Fruit fly (Drosophila melanogaster) whole organism, embryonic: ENCODE data around the gene Prp3.

ENCODE experiments used
- Awh ChIP-seq: fragments of 200-800 bp; sonication (Bioruptor generic); IDR thresholded peaks from 2 replicates; pipeline ENCODE4, ENCODE4 v1.3.6; 2022; ENCODE audit warnings: missing biosample characterization, missing genetic modification characterization
- Blimp-1 ChIP-seq: fragments of 200-800 bp; sonication (Bioruptor generic); optimal IDR thresholded peaks from 3 replicates; lab custom pipeline; 2018; ENCODE audit warnings: missing biosample characterization, missing genetic modification characterization, mild to moderate bottlenecking, moderate library complexity, missing genetic modification reagents
- CG10321 ChIP-seq: fragments of 200-800 bp; sonication (Bioruptor generic); IDR thresholded peaks from 2 replicates; pipeline ENCODE4 v1.3.6; 2022; ENCODE audit warnings: missing biosample characterization, missing genetic modification characterization
- CG12155 ChIP-seq: fragments of 200-800 bp; sonication (Bioruptor generic); optimal IDR thresholded peaks from 3 replicates; lab custom pipeline; 2016; ENCODE audit warnings: missing biosample characterization, missing genetic modification characterization
- CG13894 ChIP-seq: fragments of 200-800 bp; sonication (Bioruptor generic); optimal IDR thresholded peaks from 3 replicates; lab custom pipeline; 2018; ENCODE audit warnings: missing biosample characterization, mild to moderate bottlenecking, missing genetic modification characterization, moderate library complexity
- CG15269 ChIP-seq: fragments of 200-800 bp; sonication (Bioruptor generic); optimal IDR thresholded peaks from 2 replicates; lab custom pipeline; 2018; ENCODE audit warnings: missing biosample characterization, mild to moderate bottlenecking, missing genetic modification characterization, moderate library complexity
- CG15696 ChIP-seq: fragments of 200-800 bp; sonication (Bioruptor generic); optimal IDR thresholded peaks from 2 replicates; lab custom pipeline; 2019; ENCODE audit warnings: missing biosample characterization, mild to moderate bottlenecking, missing genetic modification characterization, moderate library complexity
- CG17385 ChIP-seq: fragments of 200-800 bp; sonication (Bioruptor generic); optimal IDR thresholded peaks from 3 replicates; lab custom pipeline; 2018; ENCODE audit warnings: missing biosample characterization, mild to moderate bottlenecking, missing genetic modification characterization
- CG18262 ChIP-seq: fragments of 200-800 bp; optimal IDR thresholded peaks from 3 replicates; lab custom pipeline; 2019; ENCODE audit warnings: missing biosample characterization, mild to moderate bottlenecking, missing genetic modification characterization, moderate library complexity
- CG3163 ChIP-seq: fragments of 200-800 bp; sonication (Bioruptor generic); optimal IDR thresholded peaks from 3 replicates; lab custom pipeline; 2016; ENCODE audit warnings: missing biosample characterization, missing genetic modification characterization
- CG4360 ChIP-seq: fragments of 200-800 bp; sonication (Bioruptor generic); IDR thresholded peaks from 2 replicates; pipeline ENCODE4 v1.3.6; 2022; ENCODE audit warnings: missing biosample characterization, missing genetic modification characterization
- CG9437 ChIP-seq: fragments of 200-800 bp; sonication (Bioruptor generic); optimal IDR thresholded peaks from 2 replicates; lab custom pipeline; 2018; ENCODE audit warnings: missing biosample characterization, mild to moderate bottlenecking, missing genetic modification characterization
- CG9797 ChIP-seq: fragments of 200-800 bp; sonication (Bioruptor generic); optimal IDR thresholded peaks from 3 replicates; lab custom pipeline; 2018; ENCODE audit warnings: missing biosample characterization, mild to moderate bottlenecking, missing genetic modification characterization
- Dek ChIP-seq: fragments of 200-800 bp; sonication (Bioruptor generic); optimal IDR thresholded peaks from 3 replicates; lab custom pipeline; 2019; ENCODE audit warnings: missing biosample characterization, mild to moderate bottlenecking, missing genetic modification characterization, moderate library complexity
- Elba2 ChIP-seq: fragments of 200-800 bp; sonication (Bioruptor generic); optimal IDR thresholded peaks from 3 replicates; lab custom pipeline; 2016; ENCODE audit warnings: missing biosample characterization, missing genetic modification characterization
- H15 ChIP-seq: fragments of 200-800 bp; sonication (Bioruptor generic); IDR thresholded peaks from 3 replicates; pipeline ENCODE4 v1.3.6; 2022; ENCODE audit warnings: missing biosample characterization, missing genetic modification characterization
- HHEX ChIP-seq: fragments of 200-800 bp; sonication (Bioruptor generic); optimal IDR thresholded peaks from 3 replicates; lab custom pipeline; 2017; ENCODE audit warnings: missing biosample characterization, mild to moderate bottlenecking, missing genetic modification characterization, missing genetic modification reagents
- HLHmδ ChIP-seq: fragments of 200-800 bp; sonication (Bioruptor generic); optimal IDR thresholded peaks from 2 replicates; lab custom pipeline; 2018; ENCODE audit warnings: missing biosample characterization, mild to moderate bottlenecking, missing genetic modification characterization, moderate library complexity
- Hr78 ChIP-seq, 2 experiments: fragments of 200-800 bp in 1 of 2; fragments of >200 bp in 1 of 2; sonication (Bioruptor generic) in 1 of 2; optimal IDR thresholded peaks; 2 replicates each; lab custom pipeline; 2017 to 2019; ENCODE audit warnings: missing biosample characterization in 2 of 2, missing genetic modification characterization in 2 of 2, mild to moderate bottlenecking in 1 of 2, moderate library complexity in 1 of 2
- Jarid2 ChIP-seq: fragments of 200-800 bp; sonication (Bioruptor generic); optimal IDR thresholded peaks from 3 replicates; lab custom pipeline; 2017; ENCODE audit warnings: mild to moderate bottlenecking, missing biosample characterization, missing genetic modification reagents, missing genetic modification characterization
- Kr ChIP-seq: fragments of 200-800 bp; sonication (Bioruptor generic); optimal IDR thresholded peaks from 2 replicates; lab custom pipeline; 2017; ENCODE audit warnings: missing biosample characterization, mild to moderate bottlenecking, missing genetic modification characterization
- Myb ChIP-seq: fragments of 200-800 bp; sonication (Bioruptor generic); optimal IDR thresholded peaks from 2 replicates; lab custom pipeline; 2016; ENCODE audit warnings: missing biosample characterization, missing genetic modification characterization
- Sox100B ChIP-seq: fragments of 200-800 bp; sonication (Bioruptor generic); optimal IDR thresholded peaks from 3 replicates; lab custom pipeline; 2018; ENCODE audit warnings: missing biosample characterization, mild to moderate bottlenecking, missing genetic modification characterization
- Trl ChIP-seq, 3 experiments: fragments of >200 bp in 2 of 3; fragments of 200-800 bp in 1 of 3; sonication (Bioruptor generic) in 1 of 3; optimal IDR thresholded peaks; 2 replicates in 1 of 3; 3 replicates in 2 of 3; lab custom pipeline; 2016 to 2017; ENCODE audit warnings: missing biosample characterization in 1 of 3, missing genetic modification characterization in 1 of 3
- chinmo ChIP-seq: fragments of 200-800 bp; sonication (Bioruptor generic); IDR thresholded peaks from 4 replicates; pipeline ENCODE4 v1.3.6; 2022; ENCODE audit warnings: missing biosample characterization, missing genetic modification characterization; ENCODE audit not compliant: partially characterized antibody
- chm ChIP-seq: fragments of 200-800 bp; sonication (Bioruptor generic); IDR thresholded peaks from 2 replicates; pipeline ENCODE4 v1.3.6; 2022; ENCODE audit warnings: missing biosample characterization, missing genetic modification characterization
- dmrt11E ChIP-seq: fragments of 200-800 bp; sonication (Bioruptor generic); optimal IDR thresholded peaks from 3 replicates; lab custom pipeline; 2018; ENCODE audit warnings: missing biosample characterization, mild to moderate bottlenecking, missing genetic modification characterization, moderate library complexity
- exex ChIP-seq: fragments of 200-800 bp; sonication (Bioruptor generic); optimal IDR thresholded peaks from 4 replicates; lab custom pipeline; 2018; ENCODE audit warnings: missing biosample characterization, mild to moderate bottlenecking, missing genetic modification characterization, moderate library complexity
- fru ChIP-seq: fragments of >200 bp; optimal IDR thresholded peaks from 2 replicates; lab custom pipeline; 2017
- fu2 ChIP-seq: fragments of 200-800 bp; sonication (Bioruptor generic); optimal IDR thresholded peaks from 2 replicates; lab custom pipeline; 2016; ENCODE audit warnings: missing biosample characterization, missing genetic modification characterization
- grn ChIP-seq: fragments of 200-800 bp; sonication (Bioruptor generic); optimal IDR thresholded peaks from 3 replicates; lab custom pipeline; 2017; ENCODE audit warnings: missing biosample characterization, missing genetic modification characterization
- ham ChIP-seq: fragments of 200-800 bp; sonication (Bioruptor generic); IDR thresholded peaks from 2 replicates; pipeline ENCODE4 v1.3.6; 2022; ENCODE audit warnings: missing biosample characterization, missing genetic modification characterization
- kay ChIP-seq: fragments of 200-800 bp; sonication (Bioruptor generic); optimal IDR thresholded peaks from 2 replicates; lab custom pipeline; 2016; ENCODE audit warnings: missing biosample characterization, missing genetic modification characterization
- kni ChIP-seq: fragments of 200-800 bp; sonication (Bioruptor generic); optimal IDR thresholded peaks from 3 replicates; lab custom pipeline; 2017; ENCODE audit warnings: mild to moderate bottlenecking, missing biosample characterization, missing genetic modification reagents, missing genetic modification characterization
- lov ChIP-seq, 2 experiments: fragments of 200-800 bp in 1 of 2; fragments of >200 bp in 1 of 2; sonication (Bioruptor generic) in 1 of 2; IDR thresholded peaks in 1 of 2; optimal IDR thresholded peaks in 1 of 2; 2 replicates in 1 of 2; 3 replicates in 1 of 2; pipeline versions ENCODE4 v1.3.6 to Lab custom; 2017 to 2022; ENCODE audit warnings: missing biosample characterization in 1 of 2, missing genetic modification characterization in 1 of 2
- mirr ChIP-seq: fragments of 200-800 bp; sonication (Bioruptor generic); optimal IDR thresholded peaks from 3 replicates; lab custom pipeline; 2018; ENCODE audit warnings: missing biosample characterization, mild to moderate bottlenecking, missing genetic modification characterization
- nom ChIP-seq: fragments of 200-800 bp; sonication (Bioruptor generic); optimal IDR thresholded peaks from 2 replicates; lab custom pipeline; 2017; ENCODE audit warnings: missing biosample characterization, missing genetic modification characterization, mild to moderate bottlenecking, moderate library complexity, missing genetic modification reagents
- pb ChIP-seq: fragments of 200-800 bp; sonication (Bioruptor generic); optimal IDR thresholded peaks from 3 replicates; lab custom pipeline; 2016; ENCODE audit warnings: missing biosample characterization, missing genetic modification characterization
- pros ChIP-seq: fragments of 200-800 bp; sonication (Bioruptor generic); optimal IDR thresholded peaks from 3 replicates; lab custom pipeline; 2019; ENCODE audit warnings: missing biosample characterization, mild to moderate bottlenecking, missing genetic modification characterization, moderate library complexity
- run ChIP-seq: fragments of 200-800 bp; sonication (Bioruptor generic); optimal IDR thresholded peaks from 3 replicates; lab custom pipeline; 2018; ENCODE audit warnings: missing biosample characterization, mild to moderate bottlenecking, missing genetic modification characterization
- slbo ChIP-seq: fragments of 200-800 bp; sonication (Bioruptor generic); IDR thresholded peaks from 2 replicates; pipeline ENCODE4 v1.3.6; 2022; ENCODE audit warnings: missing biosample characterization, missing genetic modification characterization
- stwl ChIP-seq: fragments of 200-800 bp; sonication (Bioruptor generic); optimal IDR thresholded peaks from 3 replicates; lab custom pipeline; 2018; ENCODE audit warnings: missing biosample characterization, mild to moderate bottlenecking, missing genetic modification characterization, moderate library complexity
- vfl ChIP-seq: fragments of 200-800 bp; sonication (Bioruptor generic); optimal IDR thresholded peaks from 2 replicates; lab custom pipeline; 2016; ENCODE audit warnings: missing biosample characterization, missing genetic modification characterization
- yki ChIP-seq: fragments of >200 bp; optimal IDR thresholded peaks from 3 replicates; lab custom pipeline; 2018
- zen2 ChIP-seq: fragments of 200-800 bp; sonication (Bioruptor generic); IDR thresholded peaks from 3 replicates; pipeline ENCODE4 v1.3.6; 2022; ENCODE audit warnings: missing biosample characterization, missing genetic modification characterization; ENCODE audit not compliant: partially characterized antibody

Prp3 gene

dm6 chr3L:19895556-19895995, 14.5 kb upstream of the Prp3 start (continued):
- TF ChIP-seq H15 (GFP tag; lab: Robert Waterston, UW), result no peak
- peak in 1 of 2 experiments; percentile 92 for TF ChIP-seq Hr78 (GFP tag; optimal IDR thresholded peaks at IDR 0.05; lab: Kevin White, UChicago)
- TF ChIP-seq CG15696 (tag; lab: Kevin White, UChicago), result no peak
- no peak for TF ChIP-seq Myb (GFP tag; lab: Kevin White, UChicago)
- TF ChIP-seq Awh (GFP tag; lab: Robert Waterston, UW), result no peak
- TF ChIP-seq run (tag; lab: Kevin White, UChicago), result no peak
- TF ChIP-seq kay, result no peak
- TF ChIP-seq CG9797 (GFP tag; lab: Kevin White, UChicago), result no peak
- TF ChIP-seq, all 482 proteins: peak for 76

DNA sequence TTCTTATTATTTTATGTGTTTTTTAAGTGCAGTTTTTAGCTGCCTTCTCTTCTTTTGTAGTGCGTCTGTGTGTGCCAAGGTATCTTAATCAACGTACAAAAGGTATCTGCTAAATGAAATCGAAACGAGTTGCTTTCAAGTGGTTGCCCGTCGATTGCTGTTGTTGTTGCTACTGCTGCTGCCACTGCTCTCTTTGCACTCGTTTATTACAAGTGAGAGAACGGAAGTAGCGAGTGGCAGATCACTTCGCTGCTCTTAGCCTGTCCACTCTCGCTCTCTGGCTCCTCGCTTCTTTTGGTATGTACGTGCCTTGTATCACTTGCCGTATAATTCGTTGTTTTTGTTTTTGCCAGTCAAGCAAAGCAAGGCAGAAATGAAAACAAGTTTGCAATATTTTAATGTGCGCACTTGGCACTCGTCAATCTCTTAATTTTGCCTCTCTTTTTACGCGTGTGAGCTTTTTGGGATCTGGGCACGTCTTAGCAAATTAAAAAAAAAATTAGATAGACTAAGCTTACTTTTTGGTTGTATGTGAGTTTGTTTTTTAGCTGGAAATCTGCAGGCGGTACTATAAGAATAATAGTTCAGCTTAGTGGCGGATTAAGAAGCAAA, 13.7 kb upstream of the Prp3 start:
- TF ChIP-seq Kr (GFP tag; lab: Kevin White, UChicago) (no peak), fru (lab: Kevin White, UChicago) (peak; percentile 39), grn (GFP tag; lab: Kevin White, UChicago) (peak; percentile 36), lov (optimal IDR thresholded peaks at IDR 0.05; lab: Kevin White, UChicago) (no peak), lov (GFP tag; IDR thresholded peaks at IDR 0.05; lab: Robert Waterston, UW) (no peak), pros (peak; percentile 45), exex (tag; lab: Kevin White, UChicago) (peak; percentile 47), pb (GFP tag; lab: Kevin White, UChicago) (no peak), CG18262 (tag; lab: Kevin White, UChicago) (no peak), HHEX (GFP tag; lab: Kevin White, UChicago) (no peak), vfl (GFP tag; lab: Kevin White, UChicago) (no peak), stwl (peak; percentile 7), ham (GFP tag; lab: Robert Waterston, UW) (no peak), CG9437 (no peak), CG3163 (GFP tag; lab: Kevin White, UChicago) (peak; percentile 90), CG13894 (tag; lab: Kevin White, UChicago) (no peak), CG12155 (GFP tag; lab: Kevin White, UChicago) (peak; percentile 94), nom (GFP tag; lab: Kevin White, UChicago) (peak; percentile 49), CG15269 (tag; lab: Kevin White, UChicago) (peak; percentile 22), Jarid2 (GFP tag; lab: Kevin White, UChicago) (no peak), mirr (peak; percentile 20), Blimp-1 (GFP tag; lab: Kevin White, UChicago) (peak; percentile 59), kni (peak; percentile 39), CG4360 (peak; percentile 97), chinmo (GFP tag; lab: Robert Waterston, UW) (peak; percentile 82; the same call in 2 of the 4 replicates), zen2 (peak; percentile 11; the same call in 1 of the 3 replicates), fu2 (GFP tag; lab: Kevin White, UChicago) (no peak), Trl (optimal IDR thresholded peaks at IDR 0.05; lab: Kevin White, UChicago) (peak; percentile 84 to 92), Trl (GFP tag; optimal IDR thresholded peaks at IDR 0.05; lab: Kevin White, UChicago) (no peak), Elba2 (GFP tag; lab: Kevin White, UChicago) (peak; percentile 10), slbo (GFP tag; lab: Robert Waterston, UW) (0 out of 2 replicates have a peak, but pooled peaks have one; percentile 4), CG10321 (GFP tag; lab: Robert Waterston, UW) (peak; percentile 5; the same call in 1 of the 2 replicates), CG17385 (GFP tag; lab: Kevin White, UChicago) (no peak), dmrt11E (tag; lab: Kevin White, UChicago) (no peak), Dek (tag; lab: Kevin White, UChicago) (peak; percentile 19), yki (lab: Kevin White, UChicago) (peak; percentile 49), Sox100B (GFP tag; lab: Kevin White, UChicago) (no peak), HLHmδ (GFP tag; lab: Kevin White, UChicago) (peak; percentile 5), chm (GFP tag; lab: Robert Waterston, UW) (peak; percentile 25; the same call in 1 of the 2 replicates)
